Fruit fly (Drosophila melanogaster) whole organism, embryonic: ENCODE results near the gene Acn.

Experiments
- Abd-B ChIP-seq: fragments of 200-800 bp; sonication (Bioruptor generic); optimal IDR thresholded peaks from 2 replicates; lab custom pipeline; 2018; ENCODE audit warnings: missing biosample characterization, mild to moderate bottlenecking, missing genetic modification characterization, moderate library complexity
- Ada2b ChIP-seq: fragments of 200-800 bp; sonication (Bioruptor generic); IDR thresholded peaks from 2 replicates; pipeline ENCODE4 v1.3.6; 2022; ENCODE audit warnings: missing biosample characterization, missing genetic modification characterization
- Aef1 ChIP-seq: fragments of 200-800 bp; sonication (Bioruptor generic); IDR thresholded peaks from 3 replicates; pipeline ENCODE4 v1.3.6; 2022; ENCODE audit warnings: missing biosample characterization, missing genetic modification characterization
- Antp ChIP-seq: fragments of 200-800 bp; sonication (Bioruptor generic); optimal IDR thresholded peaks from 3 replicates; lab custom pipeline; 2016; ENCODE audit warnings: missing biosample characterization, missing genetic modification characterization
- Atf6 ChIP-seq: fragments of 200-800 bp; sonication (Bioruptor generic); IDR thresholded peaks from 2 replicates; pipeline ENCODE4 v1.3.6; 2022; ENCODE audit warnings: missing biosample characterization, missing genetic modification characterization
- BEAF-32 ChIP-seq: fragments of 200-800 bp; sonication (Bioruptor generic); optimal IDR thresholded peaks from 3 replicates; lab custom pipeline; 2017; ENCODE audit warnings: missing biosample characterization, missing genetic modification characterization, mild to moderate bottlenecking, moderate library complexity, missing genetic modification reagents
- CG11085 ChIP-seq: fragments of 200-800 bp; sonication (Bioruptor generic); IDR thresholded peaks from 2 replicates; pipeline ENCODE4 v1.3.6; 2022; ENCODE audit warnings: missing biosample characterization, missing genetic modification characterization
- CG11247 ChIP-seq: fragments of 200-800 bp; sonication (Bioruptor generic); IDR thresholded peaks from 2 replicates; pipeline ENCODE4 v1.3.6; 2022; ENCODE audit warnings: missing biosample characterization, missing genetic modification characterization
- CG12299 ChIP-seq: fragments of 200-800 bp; sonication (Bioruptor generic); optimal IDR thresholded peaks from 2 replicates; lab custom pipeline; 2018; ENCODE audit warnings: missing biosample characterization, mild to moderate bottlenecking, missing genetic modification characterization
- CG14860 ChIP-seq: fragments of 200-800 bp; sonication (Bioruptor generic); IDR thresholded peaks from 3 replicates; pipeline ENCODE4 v1.3.6; 2022; ENCODE audit warnings: missing biosample characterization, missing genetic modification characterization; ENCODE audit not compliant: partially characterized antibody
- CG30403 ChIP-seq: fragments of 200-800 bp; sonication (Bioruptor generic); optimal IDR thresholded peaks from 3 replicates; lab custom pipeline; 2016; ENCODE audit warnings: missing biosample characterization, missing genetic modification characterization
- CG34224 ChIP-seq: fragments of 200-800 bp; sonication (Bioruptor generic); IDR thresholded peaks from 3 replicates; pipeline ENCODE4 v1.3.6; 2022; ENCODE audit warnings: missing biosample characterization, missing genetic modification characterization; ENCODE audit not compliant: partially characterized antibody
- CG34422 ChIP-seq: fragments of 200-800 bp; sonication (Bioruptor generic); IDR thresholded peaks from 3 replicates; pipeline ENCODE4 v1.3.6; 2022; ENCODE audit warnings: missing biosample characterization, missing genetic modification characterization
- CG3838 ChIP-seq: fragments of 200-800 bp; sonication (Bioruptor generic); optimal IDR thresholded peaks from 3 replicates; lab custom pipeline; 2016; ENCODE audit warnings: missing biosample characterization, missing genetic modification characterization
- CG4707 ChIP-seq: fragments of 200-800 bp; sonication (Bioruptor generic); optimal IDR thresholded peaks from 2 replicates; lab custom pipeline; 2018; ENCODE audit warnings: missing biosample characterization, mild to moderate bottlenecking, missing genetic modification characterization, moderate library complexity
- CG6175 ChIP-seq: fragments of 200-800 bp; sonication (Bioruptor generic); IDR thresholded peaks from 3 replicates; pipeline ENCODE4 v1.3.6; 2022; ENCODE audit warnings: missing biosample characterization, missing genetic modification characterization
- CG7357 ChIP-seq: fragments of 200-800 bp; sonication (Bioruptor generic); IDR thresholded peaks from 3 replicates; pipeline ENCODE4 v1.3.6; 2022; ENCODE audit warnings: missing biosample characterization, missing genetic modification characterization
- CG7928 ChIP-seq: fragments of 200-800 bp; sonication (Bioruptor generic); optimal IDR thresholded peaks from 2 replicates; lab custom pipeline; 2017; ENCODE audit warnings: missing biosample characterization, mild to moderate bottlenecking, missing genetic modification characterization
- CG7987 ChIP-seq: fragments of 200-800 bp; sonication (Bioruptor generic); optimal IDR thresholded peaks from 2 replicates; lab custom pipeline; 2018; ENCODE audit warnings: missing biosample characterization, mild to moderate bottlenecking, missing genetic modification characterization, moderate library complexity
- CG9437 ChIP-seq: fragments of 200-800 bp; sonication (Bioruptor generic); optimal IDR thresholded peaks from 2 replicates; lab custom pipeline; 2018; ENCODE audit warnings: missing biosample characterization, mild to moderate bottlenecking, missing genetic modification characterization
- D ChIP-seq, 2 experiments: fragments of 200-800 bp in 1 of 2; fragments of >200 bp in 1 of 2; sonication (Bioruptor generic) in 1 of 2; optimal IDR thresholded peaks; 2 replicates in 1 of 2; 3 replicates in 1 of 2; lab custom pipeline; 2017; ENCODE audit warnings: mild to moderate bottlenecking in 1 of 2, missing biosample characterization in 1 of 2, missing genetic modification characterization in 1 of 2, missing genetic modification reagents in 1 of 2
- Dbx ChIP-seq: fragments of 200-800 bp; sonication (Bioruptor generic); IDR thresholded peaks from 3 replicates; pipeline ENCODE4 v1.3.6; 2022; ENCODE audit warnings: missing biosample characterization, missing genetic modification characterization
- Dek ChIP-seq: fragments of 200-800 bp; sonication (Bioruptor generic); optimal IDR thresholded peaks from 3 replicates; lab custom pipeline; 2019; ENCODE audit warnings: missing biosample characterization, mild to moderate bottlenecking, missing genetic modification characterization, moderate library complexity
- Dfd ChIP-seq, 2 experiments: fragments of >200 bp; optimal IDR thresholded peaks; 2 replicates each; lab custom pipeline; 2017; ENCODE audit warnings: missing biosample characterization in 2 of 2, missing genetic modification characterization in 2 of 2
- Dip3 ChIP-seq: fragments of 200-800 bp; sonication (Bioruptor generic); optimal IDR thresholded peaks from 3 replicates; lab custom pipeline; 2016; ENCODE audit warnings: missing biosample characterization, missing genetic modification characterization
- Dref ChIP-seq: fragments of 200-800 bp; sonication (Bioruptor generic); IDR thresholded peaks from 2 replicates; pipeline ENCODE4 v1.3.6; 2022; ENCODE audit warnings: missing biosample characterization, missing genetic modification characterization
- Elba2 ChIP-seq: fragments of 200-800 bp; sonication (Bioruptor generic); optimal IDR thresholded peaks from 3 replicates; lab custom pipeline; 2016; ENCODE audit warnings: missing biosample characterization, missing genetic modification characterization
- Ets97D ChIP-seq: fragments of 200-800 bp; sonication (Bioruptor generic); optimal IDR thresholded peaks from 3 replicates; lab custom pipeline; 2016; ENCODE audit warnings: missing biosample characterization, missing genetic modification characterization
- Jarid2 ChIP-seq: fragments of 200-800 bp; sonication (Bioruptor generic); optimal IDR thresholded peaks from 3 replicates; lab custom pipeline; 2017; ENCODE audit warnings: mild to moderate bottlenecking, missing biosample characterization, missing genetic modification reagents, missing genetic modification characterization
- Max ChIP-seq: fragments of 200-800 bp; sonication (Bioruptor generic); optimal IDR thresholded peaks from 2 replicates; lab custom pipeline; 2016; ENCODE audit warnings: missing biosample characterization, mild to moderate bottlenecking, missing genetic modification characterization
- PHDP ChIP-seq: fragments of 200-800 bp; sonication (Bioruptor generic); optimal IDR thresholded peaks from 3 replicates; lab custom pipeline; 2018; ENCODE audit warnings: missing biosample characterization, mild to moderate bottlenecking, missing genetic modification characterization, moderate library complexity
- Sry-β ChIP-seq: fragments of 200-800 bp; sonication (Bioruptor generic); optimal IDR thresholded peaks from 2 replicates; lab custom pipeline; 2018; ENCODE audit warnings: missing biosample characterization, mild to moderate bottlenecking, missing genetic modification characterization, moderate library complexity
- Stat92E ChIP-seq, 3 experiments: fragments of >200 bp in 2 of 3; fragments of 200-800 bp in 1 of 3; sonication (Bioruptor generic) in 1 of 3; optimal IDR thresholded peaks; 2 replicates each; lab custom pipeline; 2017 to 2019; ENCODE audit warnings: missing biosample characterization in 3 of 3, missing genetic modification characterization in 3 of 3, mild to moderate bottlenecking in 1 of 3, moderate library complexity in 1 of 3
- ab ChIP-seq: fragments of 200-800 bp; sonication (Bioruptor generic); optimal IDR thresholded peaks from 2 replicates; lab custom pipeline; 2016; ENCODE audit warnings: missing biosample characterization, missing genetic modification characterization
- aop ChIP-seq: fragments of 200-800 bp; sonication (Bioruptor generic); IDR thresholded peaks from 2 replicates; pipeline ENCODE4 v1.3.6; 2022; ENCODE audit warnings: missing biosample characterization, missing genetic modification characterization
- bcd ChIP-seq: fragments of 200-800 bp; sonication (Bioruptor generic); optimal IDR thresholded peaks from 2 replicates; lab custom pipeline; 2017; ENCODE audit warnings: missing biosample characterization, mild to moderate bottlenecking, missing genetic modification characterization
- bsh ChIP-seq, 2 experiments: fragments of 200-800 bp; sonication (Bioruptor generic); optimal IDR thresholded peaks; 2 replicates each; lab custom pipeline; 2017 to 2018; ENCODE audit warnings: mild to moderate bottlenecking in 2 of 2, missing biosample characterization in 2 of 2, missing genetic modification characterization in 2 of 2, moderate library complexity in 1 of 2
- dimm ChIP-seq: fragments of 200-800 bp; sonication (Bioruptor generic); IDR thresholded peaks from 2 replicates; pipeline ENCODE4 v1.3.6; 2022; ENCODE audit warnings: missing biosample characterization, missing genetic modification characterization
- ftz-f1 ChIP-seq: fragments of 200-800 bp; sonication (Bioruptor generic); optimal IDR thresholded peaks from 2 replicates; lab custom pipeline; 2016; ENCODE audit warnings: missing biosample characterization, missing genetic modification characterization
- lbe ChIP-seq: fragments of 200-800 bp; sonication (Bioruptor generic); optimal IDR thresholded peaks from 2 replicates; lab custom pipeline; 2016; ENCODE audit warnings: missing biosample characterization, mild to moderate bottlenecking, missing genetic modification characterization
- lola ChIP-seq, 3 experiments: fragments of >200 bp in 2 of 3; fragments of 200-800 bp in 1 of 3; sonication (Bioruptor generic) in 1 of 3; optimal IDR thresholded peaks; 2 replicates each; lab custom pipeline; 2017 to 2019; ENCODE audit warnings: missing biosample characterization in 3 of 3, missing genetic modification characterization in 3 of 3, mild to moderate bottlenecking in 1 of 3, moderate library complexity in 1 of 3
- nau ChIP-seq: fragments of 200-800 bp; sonication (Bioruptor generic); optimal IDR thresholded peaks from 3 replicates; lab custom pipeline; 2017; ENCODE audit warnings: missing biosample characterization, mild to moderate bottlenecking, missing genetic modification characterization, missing genetic modification reagents
- nmo ChIP-seq: fragments of 200-800 bp; sonication (Bioruptor generic); optimal IDR thresholded peaks from 2 replicates; lab custom pipeline; 2018; ENCODE audit warnings: missing biosample characterization, mild to moderate bottlenecking, missing genetic modification characterization, moderate library complexity
- oc ChIP-seq: fragments of 200-800 bp; sonication (Bioruptor generic); optimal IDR thresholded peaks from 2 replicates; lab custom pipeline; 2018; ENCODE audit warnings: missing biosample characterization, mild to moderate bottlenecking, missing genetic modification characterization, moderate library complexity
- repo ChIP-seq: fragments of 200-800 bp; sonication (Bioruptor generic); optimal IDR thresholded peaks from 2 replicates; lab custom pipeline; 2016; ENCODE audit warnings: missing biosample characterization, missing genetic modification characterization
- sens ChIP-seq: fragments of 200-800 bp; sonication (Bioruptor generic); peaks from one replicate; lab custom pipeline; 2016; ENCODE audit warnings: missing biosample characterization, missing genetic modification characterization
- shn ChIP-seq: fragments of 200-800 bp; sonication (Bioruptor generic); optimal IDR thresholded peaks from 3 replicates; lab custom pipeline; 2016; ENCODE audit warnings: missing biosample characterization, missing genetic modification characterization
- sob ChIP-seq: fragments of 200-800 bp; sonication (Bioruptor generic); IDR thresholded peaks from 2 replicates; pipeline ENCODE4 v1.3.6; 2022; ENCODE audit warnings: missing biosample characterization, missing genetic modification characterization
- tna ChIP-seq: fragments of 200-800 bp; sonication (Bioruptor generic); IDR thresholded peaks from 2 replicates; pipeline ENCODE4 v1.3.6; 2022; ENCODE audit warnings: missing biosample characterization, missing genetic modification characterization; ENCODE audit not compliant: partially characterized antibody
- trem ChIP-seq: fragments of 200-800 bp; optimal IDR thresholded peaks from 3 replicates; lab custom pipeline; 2019; ENCODE audit warnings: missing biosample characterization, mild to moderate bottlenecking, missing genetic modification characterization, moderate library complexity

Gene Acn

DNA sequence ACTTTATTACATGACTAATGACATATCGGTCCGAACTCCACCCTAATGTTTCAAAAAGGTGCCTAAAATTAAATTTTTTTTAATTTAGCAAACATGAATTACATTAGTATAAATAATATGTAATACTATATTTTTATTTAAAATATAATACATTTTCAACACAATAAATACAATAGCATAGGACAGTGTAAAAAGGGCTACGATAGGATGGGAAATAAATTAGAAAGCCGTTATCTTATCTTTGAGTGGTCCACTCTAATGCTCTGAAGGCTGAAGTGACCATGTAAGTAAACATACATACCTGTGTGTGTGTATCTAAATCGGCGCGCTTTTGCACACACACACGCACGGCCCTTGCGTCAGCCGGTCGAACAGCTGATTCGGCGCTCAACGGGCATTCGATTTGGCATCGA is 42.2 kb upstream of the Acn start, which contains the start of gene CG31793 (continued):
- TF ChIP-seq CG12299 (tag; lab: Kevin White, UChicago) (peak; percentile 29), Dfd (GFP tag; optimal IDR thresholded peaks at IDR 0.05; lab: Kevin White, UChicago) (no peak), Dbx (GFP tag; lab: Robert Waterston, UW) (peak; percentile 64; the same call in 2 of the 3 replicates), Dref (no peak), CG3838 (GFP tag; lab: Kevin White, UChicago) (no peak), shn (GFP tag; lab: Kevin White, UChicago) (no peak), repo (GFP tag; lab: Kevin White, UChicago) (no peak), sob (peak; percentile 41; the same call in 1 of the 2 replicates), Abd-B (GFP tag; lab: Kevin White, UChicago) (no peak), CG14860 (no peak), CG11247 (GFP tag; lab: Robert Waterston, UW) (no peak), Atf6 (peak; percentile 64), dimm (GFP tag; lab: Robert Waterston, UW) (no peak), Max (GFP tag; lab: Kevin White, UChicago) (no peak), lbe (GFP tag; lab: Kevin White, UChicago) (peak; percentile 54), Aef1 (GFP tag; lab: Robert Waterston, UW) (0 out of 3 replicates have a peak, but pooled peaks have one; percentile 16), oc (tag; lab: Kevin White, UChicago) (no peak), CG4707 (GFP tag; lab: Kevin White, UChicago) (no peak), CG7928 (GFP tag; lab: Kevin White, UChicago) (no peak), BEAF-32 (no peak), CG7987 (no peak), Ada2b (GFP tag; lab: Robert Waterston, UW) (peak; percentile 58; the same call in 1 of the 2 replicates), CG34224 (GFP tag; lab: Robert Waterston, UW) (peak; percentile 52; the same call in 2 of the 3 replicates), CG34422 (GFP tag; lab: Robert Waterston, UW) (peak; percentile 42; the same call in 1 of the 3 replicates), Ets97D (GFP tag; lab: Kevin White, UChicago) (no peak), PHDP (tag; lab: Kevin White, UChicago) (peak; percentile 75), aop (GFP tag; lab: Robert Waterston, UW) (no peak), Sry-β (GFP tag; lab: Kevin White, UChicago) (no peak), CG11085 (GFP tag; lab: Robert Waterston, UW) (peak; percentile 27; the same call in 1 of the 2 replicates), CG6175 (GFP tag; lab: Robert Waterston, UW) (no peak), Stat92E (GFP tag; optimal IDR thresholded peaks at IDR 0.05; lab: Kevin White, UChicago) (no peak), bsh (GFP tag; optimal IDR thresholded peaks at IDR 0.05; lab: Kevin White, UChicago) (peak; percentile 48 to 49), CG9437 (GFP tag; lab: Kevin White, UChicago) (peak; percentile 40), CG30403 (GFP tag; lab: Kevin White, UChicago) (peak; percentile 50), Dek (tag; lab: Kevin White, UChicago) (peak; percentile 68), nau (no peak), nmo (GFP tag; lab: Kevin White, UChicago) (peak; percentile 30), bcd (peak; percentile 31), trem (peak; percentile 14), D (optimal IDR thresholded peaks at IDR 0.05; lab: Kevin White, UChicago) (no peak), D (GFP tag; optimal IDR thresholded peaks at IDR 0.05; lab: Kevin White, UChicago) (no peak), ab (GFP tag; lab: Kevin White, UChicago) (no peak), CG7357 (GFP tag; lab: Robert Waterston, UW) (no peak), sens (GFP tag; lab: Kevin White, UChicago) (peak; percentile 66), Antp (GFP tag; lab: Kevin White, UChicago) (no peak), Elba2 (no peak), Jarid2 (no peak), Dip3 (GFP tag; lab: Kevin White, UChicago) (no peak), tna (GFP tag; lab: Robert Waterston, UW) (no peak), ftz-f1 (GFP tag; lab: Kevin White, UChicago) (peak; percentile 83), lola (GFP tag; optimal IDR thresholded peaks at IDR 0.05; lab: Kevin White, UChicago) (no peak)
